Fruit fly (Drosophila melanogaster) whole organism, embryonic: Measurements from ENCODE around the gene CG7352.

Source experiments
- Abd-B ChIP-seq: fragments of 200-800 bp; sonication (Bioruptor generic); optimal IDR thresholded peaks from 2 replicates; lab custom pipeline; 2018; ENCODE audit warnings: missing biosample characterization, mild to moderate bottlenecking, missing genetic modification characterization, moderate library complexity
- BEAF-32 ChIP-seq: fragments of 200-800 bp; sonication (Bioruptor generic); optimal IDR thresholded peaks from 3 replicates; lab custom pipeline; 2017; ENCODE audit warnings: missing biosample characterization, missing genetic modification characterization, mild to moderate bottlenecking, moderate library complexity, missing genetic modification reagents
- BtbVII ChIP-seq: fragments of 200-800 bp; sonication (Bioruptor generic); optimal IDR thresholded peaks from 3 replicates; lab custom pipeline; 2017; ENCODE audit warnings: missing biosample characterization, mild to moderate bottlenecking, missing genetic modification characterization
- CG11093 ChIP-seq: fragments of 200-800 bp; sonication (Bioruptor generic); IDR thresholded peaks from 3 replicates; pipeline ENCODE4 v1.3.6; 2022; ENCODE audit warnings: missing biosample characterization, missing genetic modification characterization
- CG11456 ChIP-seq: fragments of 200-800 bp; sonication (Bioruptor generic); IDR thresholded peaks from 3 replicates; pipeline ENCODE4 v1.3.6; 2022; ENCODE audit warnings: missing biosample characterization, missing genetic modification characterization
- CG12659 ChIP-seq: fragments of 200-800 bp; sonication (Bioruptor generic); optimal IDR thresholded peaks from 3 replicates; lab custom pipeline; 2017; ENCODE audit warnings: mild to moderate bottlenecking, missing biosample characterization, missing genetic modification reagents, missing genetic modification characterization
- CG15601 ChIP-seq: fragments of 200-800 bp; sonication (Bioruptor generic); optimal IDR thresholded peaks from 3 replicates; lab custom pipeline; 2019; ENCODE audit warnings: missing biosample characterization, mild to moderate bottlenecking, missing genetic modification characterization, moderate library complexity
- CG1647 ChIP-seq: fragments of 200-800 bp; sonication (Bioruptor generic); optimal IDR thresholded peaks from 3 replicates; lab custom pipeline; 2016; ENCODE audit warnings: missing biosample characterization, missing genetic modification characterization
- CG17361 ChIP-seq: fragments of 200-800 bp; sonication (Bioruptor generic); IDR thresholded peaks from 3 replicates; pipeline ENCODE4 v1.3.6; 2022; ENCODE audit warnings: missing biosample characterization, missing genetic modification characterization
- CG17612 ChIP-seq: fragments of 200-800 bp; sonication (Bioruptor generic); IDR thresholded peaks from 2 replicates; pipeline ENCODE4 v1.3.6; 2022; ENCODE audit warnings: missing biosample characterization, missing genetic modification characterization
- CG17912 ChIP-seq: fragments of 200-800 bp; sonication (Bioruptor generic); optimal IDR thresholded peaks from 2 replicates; lab custom pipeline; 2018; ENCODE audit warnings: missing biosample characterization, mild to moderate bottlenecking, missing genetic modification characterization
- CG3281 ChIP-seq: fragments of 200-800 bp; sonication (Bioruptor generic); optimal IDR thresholded peaks from 3 replicates; lab custom pipeline; 2017; ENCODE audit warnings: missing biosample characterization, mild to moderate bottlenecking, missing genetic modification characterization
- CG34224 ChIP-seq: fragments of 200-800 bp; sonication (Bioruptor generic); IDR thresholded peaks from 3 replicates; pipeline ENCODE4 v1.3.6; 2022; ENCODE audit warnings: missing biosample characterization, missing genetic modification characterization; ENCODE audit not compliant: partially characterized antibody
- CG42726 ChIP-seq: fragments of 200-800 bp; sonication (Bioruptor generic); IDR thresholded peaks from 2 replicates; pipeline ENCODE4 v1.3.6; 2022; ENCODE audit warnings: missing biosample characterization, missing genetic modification characterization; ENCODE audit not compliant: partially characterized antibody
- CG5180 ChIP-seq: fragments of 200-800 bp; sonication (Bioruptor generic); optimal IDR thresholded peaks from 3 replicates; lab custom pipeline; 2017; ENCODE audit warnings: missing biosample characterization, missing genetic modification characterization, mild to moderate bottlenecking, moderate library complexity, missing genetic modification reagents
- CG5245 ChIP-seq: fragments of 200-800 bp; sonication (Bioruptor generic); optimal IDR thresholded peaks from 3 replicates; lab custom pipeline; 2016; ENCODE audit warnings: missing biosample characterization, missing genetic modification characterization
- CG7928 ChIP-seq: fragments of 200-800 bp; sonication (Bioruptor generic); optimal IDR thresholded peaks from 2 replicates; lab custom pipeline; 2017; ENCODE audit warnings: missing biosample characterization, mild to moderate bottlenecking, missing genetic modification characterization
- CG8281 ChIP-seq: fragments of 200-800 bp; sonication (Bioruptor generic); optimal IDR thresholded peaks from 2 replicates; lab custom pipeline; 2018; ENCODE audit warnings: missing biosample characterization, mild to moderate bottlenecking, missing genetic modification characterization, moderate library complexity
- CG8359 ChIP-seq: fragments of 200-800 bp; sonication (Bioruptor generic); optimal IDR thresholded peaks from 2 replicates; lab custom pipeline; 2017; ENCODE audit warnings: missing biosample characterization, mild to moderate bottlenecking, missing genetic modification characterization, borderline replicate concordance
- CG9727 ChIP-seq: fragments of 200-800 bp; sonication (Bioruptor generic); optimal IDR thresholded peaks from 3 replicates; lab custom pipeline; 2017; ENCODE audit warnings: missing biosample characterization, mild to moderate bottlenecking, missing genetic modification characterization
- CTCF ChIP-seq: fragments of 200-800 bp; sonication (Bioruptor generic); optimal IDR thresholded peaks from 2 replicates; lab custom pipeline; 2017; ENCODE audit warnings: missing biosample characterization, mild to moderate bottlenecking, missing genetic modification characterization, moderate library complexity
- Chrac-16 ChIP-seq: fragments of 200-800 bp; sonication (Bioruptor generic); optimal IDR thresholded peaks from 3 replicates; lab custom pipeline; 2016; ENCODE audit warnings: missing biosample characterization, missing genetic modification characterization
- CkIIα-i1 ChIP-seq: fragments of 200-800 bp; sonication (Bioruptor generic); IDR thresholded peaks from 2 replicates; pipeline ENCODE4 v1.3.6; 2022; ENCODE audit warnings: missing biosample characterization, missing genetic modification characterization
- HLH54F ChIP-seq: fragments of 200-800 bp; sonication (Bioruptor generic); optimal IDR thresholded peaks from 3 replicates; lab custom pipeline; 2016; ENCODE audit warnings: missing biosample characterization, missing genetic modification characterization
- Hr78 ChIP-seq, 2 experiments: fragments of 200-800 bp in 1 of 2; fragments of >200 bp in 1 of 2; sonication (Bioruptor generic) in 1 of 2; optimal IDR thresholded peaks; 2 replicates each; lab custom pipeline; 2017 to 2019; ENCODE audit warnings: missing biosample characterization in 2 of 2, missing genetic modification characterization in 2 of 2, mild to moderate bottlenecking in 1 of 2, moderate library complexity in 1 of 2
- MESR4 ChIP-seq: fragments of 200-800 bp; sonication (Bioruptor generic); optimal IDR thresholded peaks from 2 replicates; lab custom pipeline; 2018; ENCODE audit warnings: missing biosample characterization, mild to moderate bottlenecking, missing genetic modification characterization, moderate library complexity
- MTF-1 ChIP-seq: fragments of 200-800 bp; sonication (Bioruptor generic); optimal IDR thresholded peaks from 2 replicates; lab custom pipeline; 2018; ENCODE audit warnings: missing biosample characterization, mild to moderate bottlenecking, missing genetic modification characterization, borderline replicate concordance
- Meics ChIP-seq: fragments of 200-800 bp; sonication (Bioruptor generic); optimal IDR thresholded peaks from 2 replicates; lab custom pipeline; 2017; ENCODE audit warnings: missing biosample characterization, mild to moderate bottlenecking, missing genetic modification characterization
- Oli ChIP-seq: fragments of 200-800 bp; sonication (Bioruptor generic); optimal IDR thresholded peaks from 2 replicates; lab custom pipeline; 2018; ENCODE audit warnings: missing biosample characterization, mild to moderate bottlenecking, missing genetic modification characterization, moderate library complexity
- Scr ChIP-seq: fragments of 200-800 bp; sonication (Bioruptor generic); IDR thresholded peaks from 2 replicates; pipeline ENCODE4 v1.3.6; 2022; ENCODE audit warnings: missing biosample characterization, missing genetic modification characterization; ENCODE audit not compliant: partially characterized antibody
- amos ChIP-seq: fragments of 200-800 bp; sonication (Bioruptor generic); IDR thresholded peaks from 2 replicates; pipeline ENCODE4 v1.3.6; 2022; ENCODE audit warnings: missing biosample characterization, missing genetic modification characterization; ENCODE audit not compliant: partially characterized antibody
- aop ChIP-seq: fragments of 200-800 bp; sonication (Bioruptor generic); IDR thresholded peaks from 2 replicates; pipeline ENCODE4 v1.3.6; 2022; ENCODE audit warnings: missing biosample characterization, missing genetic modification characterization
- ase ChIP-seq: fragments of 200-800 bp; sonication (Bioruptor generic); IDR thresholded peaks from 3 replicates; pipeline ENCODE4 v1.3.6; 2022; ENCODE audit warnings: missing biosample characterization, missing genetic modification characterization
- ato ChIP-seq: fragments of 200-800 bp; sonication (Bioruptor generic); IDR thresholded peaks from 2 replicates; pipeline ENCODE4 v1.3.6; 2022; ENCODE audit warnings: missing biosample characterization, missing genetic modification characterization; ENCODE audit not compliant: partially characterized antibody
- bcd ChIP-seq: fragments of 200-800 bp; sonication (Bioruptor generic); optimal IDR thresholded peaks from 2 replicates; lab custom pipeline; 2017; ENCODE audit warnings: missing biosample characterization, mild to moderate bottlenecking, missing genetic modification characterization
- cato ChIP-seq: fragments of 200-800 bp; sonication (Bioruptor generic); optimal IDR thresholded peaks from 2 replicates; lab custom pipeline; 2016; ENCODE audit warnings: missing biosample characterization, missing genetic modification characterization, borderline replicate concordance
- chinmo ChIP-seq: fragments of 200-800 bp; sonication (Bioruptor generic); IDR thresholded peaks from 4 replicates; pipeline ENCODE4 v1.3.6; 2022; ENCODE audit warnings: missing biosample characterization, missing genetic modification characterization; ENCODE audit not compliant: partially characterized antibody
- crol ChIP-seq: fragments of 200-800 bp; sonication (Bioruptor generic); IDR thresholded peaks from 2 replicates; pipeline ENCODE4 v1.3.6; 2022; ENCODE audit warnings: missing biosample characterization, missing genetic modification characterization
- disco-r ChIP-seq: fragments of 200-800 bp; sonication (Bioruptor generic); optimal IDR thresholded peaks from 2 replicates; lab custom pipeline; 2016; ENCODE audit warnings: missing biosample characterization, missing genetic modification characterization
- fu2 ChIP-seq: fragments of 200-800 bp; sonication (Bioruptor generic); optimal IDR thresholded peaks from 2 replicates; lab custom pipeline; 2016; ENCODE audit warnings: missing biosample characterization, missing genetic modification characterization
- luna ChIP-seq: fragments of 200-800 bp; sonication (Bioruptor generic); optimal IDR thresholded peaks from 2 replicates; lab custom pipeline; 2016; ENCODE audit warnings: missing biosample characterization, missing genetic modification characterization
- p53 ChIP-seq: fragments of 200-800 bp; sonication (Bioruptor generic); optimal IDR thresholded peaks from 2 replicates; lab custom pipeline; 2016; ENCODE audit warnings: missing biosample characterization, missing genetic modification characterization
- phol ChIP-seq: fragments of 200-800 bp; sonication (Bioruptor generic); optimal IDR thresholded peaks from 3 replicates; lab custom pipeline; 2018; ENCODE audit warnings: missing biosample characterization, mild to moderate bottlenecking, missing genetic modification characterization, moderate library complexity
- sisA ChIP-seq: fragments of 200-800 bp; sonication (Bioruptor generic); IDR thresholded peaks from 2 replicates; pipeline ENCODE4 v1.3.6; 2022; ENCODE audit warnings: missing biosample characterization, missing genetic modification characterization
- sqz ChIP-seq: fragments of 200-800 bp; sonication (Bioruptor generic); optimal IDR thresholded peaks from 3 replicates; lab custom pipeline; 2018; ENCODE audit warnings: missing biosample characterization, mild to moderate bottlenecking, missing genetic modification characterization
- stc ChIP-seq: fragments of 200-800 bp; sonication (Bioruptor generic); IDR thresholded peaks from 2 replicates; pipeline ENCODE4 v1.3.6; 2022; ENCODE audit warnings: missing biosample characterization, missing genetic modification characterization
- sug ChIP-seq: fragments of 200-800 bp; optimal IDR thresholded peaks from 2 replicates; lab custom pipeline; 2019; ENCODE audit warnings: missing biosample characterization, mild to moderate bottlenecking, missing genetic modification characterization, moderate library complexity
- tap ChIP-seq: fragments of 200-800 bp; optimal IDR thresholded peaks from 3 replicates; lab custom pipeline; 2019; ENCODE audit warnings: missing biosample characterization, mild to moderate bottlenecking, missing genetic modification characterization, moderate library complexity

CG7352 gene

DNA sequence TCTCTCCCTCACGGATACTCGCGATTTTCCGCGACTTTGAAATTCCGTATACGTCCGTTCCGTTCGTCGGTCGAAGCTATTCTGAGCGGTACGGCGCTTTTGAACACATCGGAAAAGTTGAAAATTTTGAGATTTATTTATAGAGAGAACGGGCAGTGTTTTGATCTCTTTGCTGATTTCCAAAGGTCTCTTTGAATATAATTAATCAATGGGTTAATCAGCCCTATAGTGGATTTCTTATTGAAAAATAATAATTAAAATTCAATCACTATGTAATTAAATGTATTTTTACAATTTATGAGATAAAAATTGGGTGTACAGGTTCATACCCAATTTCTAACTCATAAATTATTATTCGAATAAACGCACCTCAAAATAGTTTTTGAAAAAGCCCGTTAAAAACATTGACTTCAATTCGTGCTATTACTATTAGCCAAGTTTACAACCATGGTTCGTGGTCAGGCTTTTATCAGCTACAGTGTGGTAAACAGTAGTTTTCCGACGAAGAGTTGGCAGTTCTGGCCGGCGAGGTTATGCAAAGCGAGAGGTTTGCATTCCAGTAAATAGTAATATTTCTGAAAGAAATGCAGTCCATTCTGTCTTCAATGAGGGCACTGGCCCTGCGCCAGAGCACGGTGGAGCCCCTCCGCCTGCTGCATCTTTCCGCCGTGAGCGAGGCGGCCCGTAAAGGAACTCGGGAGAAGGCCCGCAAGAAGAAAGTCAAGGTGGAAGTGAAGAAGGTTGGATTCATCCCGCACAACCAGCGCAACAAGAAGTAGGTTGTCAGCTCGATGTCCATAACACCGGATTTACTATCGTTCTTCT is 46.2 kb upstream of the CG7352 start, which contains the start of the genes CG9626 and mRpL1 (continued):
- peak; percentile 19 for TF ChIP-seq CG7928 (GFP tag; lab: Kevin White, UChicago)
- TF ChIP-seq CG17612 (GFP tag; lab: Robert Waterston, UW) = no peak
- TF ChIP-seq CG1647 (GFP tag; lab: Kevin White, UChicago) = no peak
- TF ChIP-seq BEAF-32 (GFP tag; lab: Kevin White, UChicago) = peak; percentile 58
- no peak for TF ChIP-seq tap
- peak; percentile 82 for TF ChIP-seq CTCF (GFP tag; lab: Kevin White, UChicago)
- TF ChIP-seq disco-r = no peak
- TF ChIP-seq CG42726 = no peak
- TF ChIP-seq CG17912 = peak; percentile 22
- TF ChIP-seq bcd = no peak
- TF ChIP-seq p53 (GFP tag; lab: Kevin White, UChicago) = peak; percentile 5
- no peak for TF ChIP-seq CG11456 (GFP tag; lab: Robert Waterston, UW)
- peak; percentile 78 for TF ChIP-seq Abd-B (GFP tag; lab: Kevin White, UChicago)
- TF ChIP-seq MESR4 (GFP tag; lab: Kevin White, UChicago) = peak; percentile 78
- TF ChIP-seq CG8281 (tag; lab: Kevin White, UChicago) = peak; percentile 75
- TF ChIP-seq CG17361 = no peak
- TF ChIP-seq CG5245 (GFP tag; lab: Kevin White, UChicago) = no peak
- TF ChIP-seq amos (GFP tag; lab: Robert Waterston, UW) = peak; percentile 35; the same call in 1 of the 2 replicates
- no peak for TF ChIP-seq stc (GFP tag; lab: Robert Waterston, UW)
- TF ChIP-seq crol (GFP tag; lab: Robert Waterston, UW) = no peak
- no peak for TF ChIP-seq MTF-1 (GFP tag; lab: Kevin White, UChicago)
- peak; percentile 46 for TF ChIP-seq sug (tag; lab: Kevin White, UChicago)
- no peak for TF ChIP-seq Chrac-16 (GFP tag; lab: Kevin White, UChicago)
- peak; percentile 9 for TF ChIP-seq Meics (GFP tag; lab: Kevin White, UChicago)
- no peak for TF ChIP-seq CG15601 (tag; lab: Kevin White, UChicago)
- no peak for TF ChIP-seq ase (GFP tag; lab: Robert Waterston, UW)
- no peak for TF ChIP-seq Oli (tag; lab: Kevin White, UChicago)
- TF ChIP-seq sqz = no peak
- TF ChIP-seq chinmo (GFP tag; lab: Robert Waterston, UW) = 0 out of 4 replicates have a peak, but pooled peaks have one; percentile 23
- TF ChIP-seq CG12659 (GFP tag; lab: Kevin White, UChicago) = peak; percentile 52
- TF ChIP-seq cato (GFP tag; lab: Kevin White, UChicago) = no peak
- TF ChIP-seq Scr = peak; percentile 23; the same call in 1 of the 2 replicates
- TF ChIP-seq aop (GFP tag; lab: Robert Waterston, UW) = no peak
- no peak for TF ChIP-seq CG9727
- no peak for TF ChIP-seq CG3281
- TF ChIP-seq sisA (GFP tag; lab: Robert Waterston, UW) = 0 out of 2 replicates have a peak, but pooled peaks have one; percentile 21
- peak; percentile 30; the same call in 1 of the 3 replicates for TF ChIP-seq CG34224 (GFP tag; lab: Robert Waterston, UW)
- no peak for TF ChIP-seq Hr78 (GFP tag; optimal IDR thresholded peaks at IDR 0.05; lab: Kevin White, UChicago)
- peak; percentile 70 for TF ChIP-seq ato (GFP tag; lab: Robert Waterston, UW)
- no peak for TF ChIP-seq CG5180 (GFP tag; lab: Kevin White, UChicago)
- no peak for TF ChIP-seq CG8359 (GFP tag; lab: Kevin White, UChicago)
- peak; percentile 47 for TF ChIP-seq phol
- TF ChIP-seq BtbVII = no peak
- TF ChIP-seq fu2 (GFP tag; lab: Kevin White, UChicago) = peak; percentile 5
- TF ChIP-seq HLH54F (GFP tag; lab: Kevin White, UChicago) = no peak
- TF ChIP-seq luna (GFP tag; lab: Kevin White, UChicago) = no peak
- TF ChIP-seq CkIIα-i1 (GFP tag; lab: Robert Waterston, UW) = no peak
- TF ChIP-seq CG11093 = no peak
